Worm (Caenorhabditis elegans) whole organism, L4 larva: ENCODE measurements around the gene ufd-2.

ENCODE experiments used
- F44E2.7 ChIP-seq: fragments of 200-800 bp; sonication (Bioruptor generic); IDR thresholded peaks from 2 replicates; pipeline ENCODE4 v2.1.2; 2022; ENCODE audit warnings: missing genetic modification characterization, missing compliant biosample characterization
- T20F7.1 ChIP-seq: fragments of 200-800 bp; sonication (Bioruptor generic); optimal IDR thresholded peaks from 2 replicates; lab custom pipeline; 2018; ENCODE audit warnings: mild to moderate bottlenecking, missing genetic modification characterization, missing compliant biosample characterization
- T26A8.4 ChIP-seq: fragments of 200-800 bp; sonication (Bioruptor generic); IDR thresholded peaks from 2 replicates; pipeline ENCODE4 v1.3.6; 2022; ENCODE audit warnings: missing genetic modification characterization, missing compliant biosample characterization
- Y48G9A.11 ChIP-seq: fragments of 200-800 bp; sonication (Bioruptor generic); IDR thresholded peaks from 2 replicates; pipeline ENCODE4 v1.3.6; 2022; ENCODE audit warnings: missing genetic modification reagents, missing genetic modification characterization, missing compliant biosample characterization
- Y5F2A.4 ChIP-seq: fragments of 200-800 bp; sonication (Bioruptor generic); optimal IDR thresholded peaks from 2 replicates; lab custom pipeline; 2018; ENCODE audit warnings: mild to moderate bottlenecking, missing genetic modification characterization, missing compliant biosample characterization
- aha-1 ChIP-seq: fragments of 150-350 bp; peaks from one replicate; lab custom pipeline; 2014; ENCODE audit warnings: missing biosample characterization, missing genetic modification characterization
- ama-1 ChIP-seq: fragments of 150-350 bp; optimal IDR thresholded peaks from 2 replicates; lab custom pipeline; 2014; ENCODE audit warnings: inconsistent platforms, mixed read lengths
- arid-1 ChIP-seq: fragments of 200-800 bp; sonication (Bioruptor generic); conservative IDR thresholded peaks from 2 replicates; pipeline ENCODE4 v1.3.6; 2022; ENCODE audit warnings: missing genetic modification reagents, missing genetic modification characterization, missing compliant biosample characterization
- ceh-32 ChIP-seq: sonication (generic microtip); optimal IDR thresholded peaks from 2 replicates; lab custom pipeline; 2016; ENCODE audit warnings: mild to moderate bottlenecking, missing genetic modification characterization, missing compliant biosample characterization; ENCODE audit not compliant: poor library complexity
- ceh-44 ChIP-seq: fragments of 200-800 bp; sonication (Bioruptor generic); IDR thresholded peaks from 2 replicates; pipeline ENCODE4 v1.3.6; 2022; ENCODE audit warnings: missing genetic modification reagents, missing genetic modification characterization, missing compliant biosample characterization
- ceh-82 ChIP-seq: sonication (generic microtip); optimal IDR thresholded peaks from 2 replicates; lab custom pipeline; 2017; ENCODE audit warnings: missing biosample characterization, missing genetic modification characterization
- ctbp-1 ChIP-seq: fragments of 200-800 bp; sonication (Bioruptor generic); IDR thresholded peaks from 2 replicates; pipeline ENCODE4 v1.3.6; 2022; ENCODE audit warnings: missing genetic modification reagents, missing genetic modification characterization, missing compliant biosample characterization
- daf-16 ChIP-seq, 3 experiments: sonication (generic microtip); optimal IDR thresholded peaks; 2 replicates each; lab custom pipeline; 2016 to 2017; ENCODE audit warnings: missing genetic modification characterization in 3 of 3, missing genetic modification reagents in 3 of 3, mild to moderate bottlenecking in 2 of 3, missing compliant biosample characterization in 2 of 3, missing biosample characterization in 1 of 3, moderate library complexity in 1 of 3
- dmd-6 ChIP-seq: fragments of 200-800 bp; sonication (Bioruptor generic); IDR thresholded peaks from 2 replicates; pipeline ENCODE4 v1.3.6; 2022; ENCODE audit warnings: missing genetic modification reagents, missing genetic modification characterization, missing compliant biosample characterization
- dmd-8 ChIP-seq: fragments of 200-800 bp; sonication (Bioruptor generic); IDR thresholded peaks from 2 replicates; pipeline ENCODE4 v1.3.6; 2022; ENCODE audit warnings: missing genetic modification characterization, missing compliant biosample characterization
- dpl-1 ChIP-seq: fragments of 150-350 bp; optimal IDR thresholded peaks from 2 replicates; lab custom pipeline; 2014; ENCODE audit warnings: missing biosample characterization, missing genetic modification reagents, missing genetic modification characterization
- dve-1 ChIP-seq: sonication (generic microtip); optimal IDR thresholded peaks from 2 replicates; lab custom pipeline; 2017; ENCODE audit warnings: antibody characterized with exemption, mild to moderate bottlenecking, missing genetic modification characterization, missing compliant biosample characterization; ENCODE audit not compliant: insufficient read depth
- egl-43 ChIP-seq: fragments of 200-800 bp; sonication (Bioruptor generic); IDR thresholded peaks from 2 replicates; pipeline ENCODE4 v1.3.6; 2022; ENCODE audit warnings: missing genetic modification reagents, missing genetic modification characterization, missing compliant biosample characterization
- gei-8 ChIP-seq: fragments of 200-800 bp; sonication (Bioruptor generic); optimal IDR thresholded peaks from 2 replicates; lab custom pipeline; 2018; ENCODE audit warnings: mild to moderate bottlenecking, missing genetic modification characterization, missing compliant biosample characterization
- hif-1 ChIP-seq, 2 experiments: sonication (generic microtip); optimal IDR thresholded peaks; 2 replicates each; lab custom pipeline; 2016 to 2017; ENCODE audit warnings: missing compliant biosample characterization in 2 of 2, missing genetic modification characterization in 2 of 2, missing genetic modification reagents in 2 of 2, missing genotype in 2 of 2, mild to moderate bottlenecking in 1 of 2
- jun-1 ChIP-seq: fragments of 150-350 bp; optimal IDR thresholded peaks from 2 replicates; lab custom pipeline; 2014; ENCODE audit warnings: missing biosample characterization, missing genetic modification reagents, missing genetic modification characterization
- lim-7 ChIP-seq: fragments of 200-800 bp; sonication (Bioruptor generic); IDR thresholded peaks from 2 replicates; pipeline ENCODE4 v1.3.6; 2022; ENCODE audit warnings: missing genetic modification characterization, missing compliant biosample characterization
- lin-38 ChIP-seq: fragments of 200-800 bp; sonication (Bioruptor generic); IDR thresholded peaks from 2 replicates; pipeline ENCODE4 v1.3.6; 2022; ENCODE audit warnings: missing genetic modification reagents, missing genetic modification characterization, missing compliant biosample characterization
- lsy-2 ChIP-seq, 2 experiments: fragments of 150-350 bp in 1 of 2; sonication (generic microtip) in 1 of 2; optimal IDR thresholded peaks; 2 replicates each; lab custom pipeline; 2014 to 2017; ENCODE audit warnings: missing biosample characterization in 2 of 2, missing genetic modification characterization in 2 of 2
- madf-9 ChIP-seq: fragments of 200-800 bp; sonication (Bioruptor generic); conservative IDR thresholded peaks from 2 replicates; pipeline ENCODE4 v1.3.6; 2022; ENCODE audit warnings: missing genetic modification reagents, missing genetic modification characterization, missing compliant biosample characterization
- mep-1 ChIP-seq: fragments of 150-350 bp; sonication (generic microtip); optimal IDR thresholded peaks from 3 replicates; lab custom pipeline; 2014; ENCODE audit warnings: missing biosample characterization, missing genetic modification characterization
- mxl-2 ChIP-seq: fragments of 200-800 bp; sonication (Bioruptor generic); conservative IDR thresholded peaks from 2 replicates; pipeline ENCODE4 v1.3.6; 2022; ENCODE audit warnings: missing genetic modification reagents, missing genetic modification characterization, missing compliant biosample characterization
- nhr-102 ChIP-seq: sonication (generic microtip); optimal IDR thresholded peaks from 2 replicates; lab custom pipeline; 2016; ENCODE audit warnings: mild to moderate bottlenecking, missing genetic modification characterization, moderate library complexity, missing compliant biosample characterization
- nhr-41 ChIP-seq: fragments of 200-800 bp; sonication (Bioruptor generic); IDR thresholded peaks from 2 replicates; pipeline ENCODE4 v1.3.6; 2022; ENCODE audit warnings: missing genetic modification reagents, missing genetic modification characterization, missing compliant biosample characterization
- nhr-42 ChIP-seq: fragments of 200-800 bp; sonication (Bioruptor generic); IDR thresholded peaks from 2 replicates; pipeline ENCODE4 v1.3.6; 2022; ENCODE audit warnings: missing genetic modification characterization, missing compliant biosample characterization
- nhr-48 ChIP-seq: sonication (generic microtip); optimal IDR thresholded peaks from 2 replicates; lab custom pipeline; 2016; ENCODE audit warnings: mild to moderate bottlenecking, missing genetic modification characterization, missing compliant biosample characterization
- pha-4 ChIP-seq, 2 experiments: fragments of 150-350 bp in 1 of 2; fragments of 200-800 bp in 1 of 2; sonication (Bioruptor generic) in 1 of 2; IDR thresholded peaks in 1 of 2; optimal IDR thresholded peaks in 1 of 2; 2 replicates each; pipeline versions ENCODE4 v1.3.6 to Lab custom; 2014 to 2022; ENCODE audit warnings: missing genetic modification characterization in 2 of 2, missing genetic modification reagents in 2 of 2, missing biosample characterization in 1 of 2, missing compliant biosample characterization in 1 of 2
- rbr-2 ChIP-seq: sonication (generic microtip); optimal IDR thresholded peaks from 2 replicates; lab custom pipeline; 2016; ENCODE audit warnings: missing genotype, missing genetic modification characterization, missing compliant biosample characterization
- saeg-2 ChIP-seq: fragments of 200-800 bp; sonication (Bioruptor generic); IDR thresholded peaks from 2 replicates; pipeline ENCODE4 v1.3.6; 2022; ENCODE audit warnings: missing genetic modification reagents, missing genetic modification characterization, missing compliant biosample characterization
- sdz-12 ChIP-seq: fragments of 200-800 bp; sonication (Bioruptor generic); optimal IDR thresholded peaks from 2 replicates; lab custom pipeline; 2018; ENCODE audit warnings: mild to moderate bottlenecking, missing genetic modification characterization, missing compliant biosample characterization
- set-16 ChIP-seq: fragments of 200-800 bp; sonication (Bioruptor generic); IDR thresholded peaks from 2 replicates; pipeline ENCODE4 v1.3.6; 2022; ENCODE audit warnings: missing genetic modification reagents, missing genetic modification characterization, missing compliant biosample characterization
- spr-1 ChIP-seq: sonication (generic microtip); optimal IDR thresholded peaks from 2 replicates; lab custom pipeline; 2016; ENCODE audit warnings: mild to moderate bottlenecking, missing genetic modification characterization, missing compliant biosample characterization
- spr-3 ChIP-seq: fragments of 200-800 bp; sonication (Bioruptor generic); optimal IDR thresholded peaks from 2 replicates; lab custom pipeline; 2018; ENCODE audit warnings: mild to moderate bottlenecking, missing genetic modification characterization, missing compliant biosample characterization
- tra-1 ChIP-seq: fragments of 200-800 bp; sonication (Bioruptor generic); IDR thresholded peaks from 2 replicates; pipeline ENCODE4 v1.3.6; 2022; ENCODE audit warnings: missing genetic modification reagents, missing genetic modification characterization, missing compliant biosample characterization
- unc-62 ChIP-seq, 3 experiments: fragments of 150-350 bp in 1 of 3; sonication (generic microtip); optimal IDR thresholded peaks in 2 of 3; peaks in 1 of 3; 1 replicate in 1 of 3; 2 replicates in 2 of 3; lab custom pipeline; 2014 to 2017; ENCODE audit warnings: missing biosample characterization in 3 of 3, missing genetic modification characterization in 3 of 3, missing genetic modification reagents in 3 of 3, missing genotype in 1 of 3
- vab-7 ChIP-seq: fragments of 200-800 bp; sonication (Bioruptor generic); IDR thresholded peaks from 2 replicates; pipeline ENCODE4 v1.3.6; 2022; ENCODE audit warnings: missing genetic modification reagents, missing genetic modification characterization, missing compliant biosample characterization
- zfp-2 ChIP-seq: sonication (generic microtip); optimal IDR thresholded peaks from 2 replicates; lab custom pipeline; 2016; ENCODE audit warnings: mild to moderate bottlenecking, missing genetic modification characterization, missing compliant biosample characterization
- zfp-3 ChIP-seq: fragments of 200-800 bp; sonication (Bioruptor generic); conservative IDR thresholded peaks from 2 replicates; pipeline ENCODE4 v1.3.6; 2022; ENCODE audit warnings: missing genetic modification reagents, missing genetic modification characterization, missing compliant biosample characterization

The ufd-2 gene

DNA sequence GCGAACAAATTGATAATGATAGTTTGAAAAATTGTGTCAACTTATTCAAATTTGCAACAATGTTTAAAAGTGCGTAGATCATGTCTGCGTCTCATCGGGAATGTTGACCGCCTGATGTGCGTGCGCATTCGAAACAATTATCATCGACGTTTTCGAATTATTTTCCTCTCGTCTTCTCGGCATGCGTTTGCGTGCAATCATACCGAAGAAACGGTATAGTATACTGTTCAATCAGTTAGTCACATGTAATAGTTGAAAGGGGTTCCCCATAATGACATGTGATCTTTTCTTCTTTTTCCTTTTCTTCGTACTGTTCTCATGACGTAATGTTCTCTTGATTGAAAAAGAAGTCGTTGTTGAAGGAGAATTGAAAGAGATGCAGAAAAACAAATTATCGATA, 45.8 kb upstream of the ufd-2 start (continued):
- TF ChIP-seq spr-1 (tag; lab: Kevin White, UChicago) = no peak
- no peak for TF ChIP-seq nhr-42 (GFP tag; lab: Robert Waterston, UW)
- TF ChIP-seq lim-7 (GFP tag; lab: Robert Waterston, UW) = no peak
- TF ChIP-seq egl-43 (GFP tag; lab: Robert Waterston, UW) = no peak

DNA sequence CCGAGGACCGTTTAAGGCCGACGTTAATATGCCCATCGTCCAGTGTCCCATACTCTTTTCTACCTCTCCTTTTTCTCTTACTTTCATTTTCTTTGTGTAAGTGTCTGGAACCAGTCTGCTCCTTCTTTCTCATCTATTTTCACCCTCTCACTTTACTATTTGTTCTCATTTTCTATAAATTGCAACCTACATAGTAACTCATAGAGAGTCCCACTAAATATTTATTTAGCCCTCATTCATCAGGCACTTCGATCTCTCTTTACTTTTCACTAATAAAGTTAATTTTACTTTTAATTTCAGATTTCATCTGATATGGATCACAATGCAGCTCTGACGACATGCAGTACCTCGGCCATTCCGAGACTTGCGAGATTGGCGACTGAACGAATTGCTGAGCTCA, 45.2 kb upstream of the ufd-2 start, which contains the start of gene zyg-11:
Gene zyg-11, plus strand, starts transcription at position 301 of the 400 bp plus-strand sequence.
- TF ChIP-seq dpl-1 (GFP tag; lab: Kevin White, UChicago) (no peak), pha-4 (GFP tag; IDR thresholded peaks at IDR 0.05; lab: Robert Waterston, UW) (no peak), pha-4 (tag; optimal IDR thresholded peaks at IDR 0.05; lab: Kevin White, UChicago) (no peak), lsy-2 (tag; optimal IDR thresholded peaks at IDR 0.05; lab: Kevin White, UChicago) (no peak), tra-1 (GFP tag; lab: Robert Waterston, UW) (no peak), unc-62 (GFP tag; optimal IDR thresholded peaks at IDR 0.05 in 1 of 2; lab: Kevin White, UChicago) (no peak), unc-62 (tag; optimal IDR thresholded peaks at IDR 0.05; lab: Kevin White, UChicago) (no peak), lin-38 (GFP tag; lab: Robert Waterston, UW) (no peak), dmd-8 (GFP tag; lab: Robert Waterston, UW) (no peak), zfp-2 (no peak), sdz-12 (GFP tag; lab: Kevin White, UChicago) (no peak), vab-7 (no peak), gei-8 (GFP tag; lab: Kevin White, UChicago) (no peak), set-16 (GFP tag; lab: Robert Waterston, UW) (no peak)

DNA sequence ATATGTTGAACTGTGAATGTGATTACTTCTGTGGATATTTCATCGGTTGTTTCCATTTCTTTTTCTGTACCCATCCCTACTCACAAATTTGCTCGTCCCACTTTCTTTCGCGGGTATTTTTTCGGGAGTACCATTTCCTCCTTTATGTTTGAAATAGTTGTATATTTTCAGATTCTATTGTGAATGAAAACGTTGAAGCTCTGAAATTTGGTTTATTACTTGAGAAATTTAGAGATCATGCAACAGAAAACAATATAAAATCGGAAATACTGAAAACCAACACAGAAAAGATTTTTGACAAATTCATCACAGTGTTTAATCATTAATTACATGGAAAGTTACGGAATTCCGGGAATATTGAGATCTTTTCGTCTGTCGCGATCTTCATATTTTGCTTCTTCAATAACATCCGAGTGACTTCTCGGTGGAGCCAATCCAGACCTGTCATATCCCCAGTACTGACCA, 41.9 kb upstream of the ufd-2 start:
- TF ChIP-seq arid-1 (0 out of 2 replicates have a peak, but pooled peaks have one; percentile 3), T26A8.4 (GFP tag; lab: Robert Waterston, UW) (0 out of 2 replicates have a peak, but pooled peaks have one; percentile 48), ceh-32 (tag; lab: Kevin White, UChicago) (no peak), sdz-12 (GFP tag; lab: Kevin White, UChicago) (peak; percentile 69), nhr-102 (tag; lab: Kevin White, UChicago) (no peak), pha-4 (GFP tag; IDR thresholded peaks at IDR 0.05; lab: Robert Waterston, UW) (peak; percentile 45; the same call in 1 of the 2 replicates), pha-4 (tag; optimal IDR thresholded peaks at IDR 0.05; lab: Kevin White, UChicago) (no peak), ctbp-1 (GFP tag; lab: Robert Waterston, UW) (no peak), madf-9 (GFP tag; lab: Robert Waterston, UW) (no peak), mxl-2 (GFP tag; lab: Robert Waterston, UW) (no peak), F44E2.7 (GFP tag; lab: Robert Waterston, UW) (no peak), spr-1 (tag; lab: Kevin White, UChicago) (no peak), mep-1 (peak; percentile 8), zfp-3 (GFP tag; lab: Robert Waterston, UW) (peak; percentile 50; the same call in 1 of the 2 replicates), ceh-44 (GFP tag; lab: Robert Waterston, UW) (no peak), aha-1 (tag; lab: Kevin White, UChicago) (peak; percentile 83), Y5F2A.4 (GFP tag; lab: Kevin White, UChicago) (no peak), spr-3 (GFP tag; lab: Kevin White, UChicago) (no peak), jun-1 (tag; lab: Kevin White, UChicago) (no peak), nhr-48 (tag; lab: Kevin White, UChicago) (no peak), hif-1 (tag; optimal IDR thresholded peaks at IDR 0.05; lab: Kevin White, UChicago) (no peak), rbr-2 (no peak), gei-8 (GFP tag; lab: Kevin White, UChicago) (peak; percentile 42), daf-16 (GFP tag; optimal IDR thresholded peaks at IDR 0.05; lab: Kevin White, UChicago) (peak in 1 of 2 experiments; percentile 16), daf-16 (tag; optimal IDR thresholded peaks at IDR 0.05; lab: Kevin White, UChicago) (peak; percentile 20), T20F7.1 (peak; percentile 7), dve-1 (peak; percentile 13), nhr-41 (GFP tag; lab: Robert Waterston, UW) (0 out of 2 replicates have a peak, but pooled peaks have one; percentile 5), lin-38 (GFP tag; lab: Robert Waterston, UW) (peak; percentile 27; the same call in 1 of the 2 replicates), Y48G9A.11 (0 out of 2 replicates have a peak, but pooled peaks have one; percentile 18), dmd-6 (GFP tag; lab: Robert Waterston, UW) (no peak), ama-1 (peak; percentile 39), ceh-82 (tag; lab: Kevin White, UChicago) (no peak), saeg-2 (GFP tag; lab: Robert Waterston, UW) (0 out of 2 replicates have a peak, but pooled peaks have one; percentile 22)
